Fruit fly (Drosophila melanogaster): ENCODE results near the gene Tengl2.

The Tengl2 gene

dm6 chr2L:2265221-2265620 is 26.0 kb upstream of the Tengl2 start, which contains the start of gene CG34049:
CG34049 (minus strand) TSS chr2L:2265321.
- TF ChIP-seq br (GFP tag; optimal IDR thresholded peaks at IDR 0.05) (no peak), woc (GFP tag; optimal IDR thresholded peaks at IDR 0.05) (no peak), sv (GFP tag; optimal IDR thresholded peaks at IDR 0.05) (no peak), fru (GFP tag; optimal IDR thresholded peaks at IDR 0.05) (no peak), HLH106 (tag; optimal IDR thresholded peaks at IDR 0.05) (no peak), OdsH (GFP tag; optimal IDR thresholded peaks at IDR 0.05) (no peak), Abd-B (GFP tag; optimal IDR thresholded peaks at IDR 0.05) (no peak), dl (GFP tag; optimal IDR thresholded peaks at IDR 0.05; ENCODE audit: insufficient read depth in 1 of 2, partially characterized antibody in 2 of 2) (no peak), sage (GFP tag; optimal IDR thresholded peaks at IDR 0.05) (no peak)

- TF ChIP-seq h (GFP tag; optimal IDR thresholded peaks at IDR 0.05) (no peak), Hnf4 (GFP tag; optimal IDR thresholded peaks at IDR 0.05) (no peak), usp (GFP tag; optimal IDR thresholded peaks at IDR 0.05) (no peak), GATAd (GFP tag; optimal IDR thresholded peaks at IDR 0.05) (no peak), Vsx2 (GFP tag; optimal IDR thresholded peaks at IDR 0.05; ENCODE audit: partially characterized antibody) (no peak), Hr78 (GFP tag; optimal IDR thresholded peaks at IDR 0.05) (no peak), psq (GFP tag; optimal IDR thresholded peaks at IDR 0.05) (no peak), Abd-B (GFP tag; optimal IDR thresholded peaks at IDR 0.05) (no peak), HLH106 (tag; optimal IDR thresholded peaks at IDR 0.05) (no peak), Sp1 (GFP tag; optimal IDR thresholded peaks at IDR 0.05) (no peak), woc (GFP tag; optimal IDR thresholded peaks at IDR 0.05) (no peak), OdsH (GFP tag; optimal IDR thresholded peaks at IDR 0.05) (no peak), fru (GFP tag; optimal IDR thresholded peaks at IDR 0.05) (no peak), Dfd (GFP tag; optimal IDR thresholded peaks at IDR 0.05) (no peak), tai (GFP tag; optimal IDR thresholded peaks at IDR 0.05) (no peak), sage (GFP tag; optimal IDR thresholded peaks at IDR 0.05) (no peak), pan (optimal IDR thresholded peaks at IDR 0.05) (no peak), br (GFP tag; optimal IDR thresholded peaks at IDR 0.05) (no peak), Mio (GFP tag; optimal IDR thresholded peaks at IDR 0.05) (no peak)
Observed at dm6 chr2L:2263142-2263541, 24.0 kb upstream of the Tengl2 start, which contains the start of gene CG4270. CG4270 (plus strand) TSS chr2L:2263442.

- TF ChIP-seq usp (GFP tag; optimal IDR thresholded peaks at IDR 0.05) (no peak), h (GFP tag; optimal IDR thresholded peaks at IDR 0.05) (no peak), Jra (GFP tag; optimal IDR thresholded peaks at IDR 0.05) (no peak), CG32264 (GFP tag; optimal IDR thresholded peaks at IDR 0.05) (no peak), Myc (optimal IDR thresholded peaks at IDR 0.05) (no peak), HLH106 (tag; optimal IDR thresholded peaks at IDR 0.05) (no peak), brk (GFP tag; optimal IDR thresholded peaks at IDR 0.05) (no peak), fru (GFP tag; optimal IDR thresholded peaks at IDR 0.05) (no peak), jim (GFP tag; optimal IDR thresholded peaks at IDR 0.05) (no peak), Vsx2 (GFP tag; optimal IDR thresholded peaks at IDR 0.05; ENCODE audit: partially characterized antibody) (no peak), Hr78 (GFP tag; optimal IDR thresholded peaks at IDR 0.05) (no peak), N (GFP tag; optimal IDR thresholded peaks at IDR 0.05) (no peak), tai (GFP tag; optimal IDR thresholded peaks at IDR 0.05) (no peak), sv (GFP tag; optimal IDR thresholded peaks at IDR 0.05) (no peak), ey (GFP tag; optimal IDR thresholded peaks at IDR 0.05) (no peak), rgr (GFP tag; optimal IDR thresholded peaks at IDR 0.05) (no peak)
Observed at dm6 chr2L:2254950-2255349, 15.8 kb upstream of the Tengl2 start, which contains the start of gene Send1. Send1 (minus strand) TSS chr2L:2255050.

dm6 chr2L:2252745-2253144 is 13.6 kb upstream of the Tengl2 start, which contains the start of gene CG17234:
CG17234 (plus strand) TSS chr2L:2253045.
- TF ChIP-seq Vsx2 (GFP tag; optimal IDR thresholded peaks at IDR 0.05; ENCODE audit: partially characterized antibody) (no peak), Jra (GFP tag; optimal IDR thresholded peaks at IDR 0.05) (no peak), usp (GFP tag; optimal IDR thresholded peaks at IDR 0.05) (no peak), dl (GFP tag; optimal IDR thresholded peaks at IDR 0.05; ENCODE audit: insufficient read depth in 1 of 2, partially characterized antibody in 2 of 2) (no peak), GATAd (GFP tag; optimal IDR thresholded peaks at IDR 0.05) (no peak), CG32264 (GFP tag; optimal IDR thresholded peaks at IDR 0.05) (no peak), Hr78 (GFP tag; optimal IDR thresholded peaks at IDR 0.05) (no peak), Hnf4 (GFP tag; optimal IDR thresholded peaks at IDR 0.05) (no peak), fru (GFP tag; optimal IDR thresholded peaks at IDR 0.05) (no peak), N (GFP tag; optimal IDR thresholded peaks at IDR 0.05) (no peak), Dif (GFP tag; optimal IDR thresholded peaks at IDR 0.05; ENCODE audit: partially characterized antibody) (no peak), ey (GFP tag; optimal IDR thresholded peaks at IDR 0.05) (no peak), foxo (GFP tag; optimal IDR thresholded peaks at IDR 0.05) (no peak), lola (GFP tag; optimal IDR thresholded peaks at IDR 0.05) (no peak), dsf (GFP tag; optimal IDR thresholded peaks at IDR 0.05; ENCODE audit: borderline replicate concordance) (no peak), sage (GFP tag; optimal IDR thresholded peaks at IDR 0.05) (no peak), sv (GFP tag; optimal IDR thresholded peaks at IDR 0.05) (no peak), Abd-B (GFP tag; optimal IDR thresholded peaks at IDR 0.05) (no peak), woc (GFP tag; optimal IDR thresholded peaks at IDR 0.05) (no peak), tai (GFP tag; optimal IDR thresholded peaks at IDR 0.05) (no peak)

Measured in whole organism, wandering third instar larva.